Worm (Caenorhabditis elegans): ENCODE results near the gene srg-13.

Gene srg-13

DNA sequence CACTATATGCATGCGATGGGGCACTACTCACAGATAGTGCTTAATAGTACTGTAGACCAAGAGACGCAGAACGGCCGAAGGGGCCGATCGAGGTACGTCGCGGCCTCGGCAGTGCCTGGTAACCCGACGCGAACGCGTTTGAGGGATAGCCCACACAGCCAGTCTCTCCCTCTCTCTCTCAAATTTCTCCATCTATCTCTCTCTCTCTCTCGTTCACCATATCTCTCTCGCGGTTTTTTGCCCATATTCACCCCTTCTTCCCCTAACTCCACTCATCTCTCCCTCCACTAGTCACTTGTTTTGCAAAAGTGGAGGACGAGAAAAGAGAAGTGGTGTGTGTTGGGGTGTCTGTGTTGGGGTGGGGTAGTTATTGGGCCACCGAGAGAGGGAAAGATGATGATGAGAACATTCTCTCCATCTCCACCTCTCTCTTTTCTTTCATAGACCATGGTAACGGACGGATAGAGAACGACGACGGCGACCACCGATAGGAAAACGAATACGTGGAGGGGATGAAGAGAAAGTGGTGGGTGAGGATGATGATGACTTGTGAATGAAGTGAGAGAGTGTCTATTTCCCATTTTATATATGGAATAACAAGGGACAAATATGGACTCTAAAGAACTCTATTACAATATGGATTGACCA, 5.2 kb upstream of the srg-13 start (continued):
- TF ChIP-seq dve-1 (tag; optimal IDR thresholded peaks at IDR 0.05; ENCODE audit: insufficient read depth) (no peak), fos-1 (tag; optimal IDR thresholded peaks at IDR 0.05) (no peak), unc-130 (GFP tag; optimal IDR thresholded peaks at IDR 0.05) (no peak), mep-1 (tag; optimal IDR thresholded peaks at IDR 0.05) (peak; percentile 59)

DNA sequence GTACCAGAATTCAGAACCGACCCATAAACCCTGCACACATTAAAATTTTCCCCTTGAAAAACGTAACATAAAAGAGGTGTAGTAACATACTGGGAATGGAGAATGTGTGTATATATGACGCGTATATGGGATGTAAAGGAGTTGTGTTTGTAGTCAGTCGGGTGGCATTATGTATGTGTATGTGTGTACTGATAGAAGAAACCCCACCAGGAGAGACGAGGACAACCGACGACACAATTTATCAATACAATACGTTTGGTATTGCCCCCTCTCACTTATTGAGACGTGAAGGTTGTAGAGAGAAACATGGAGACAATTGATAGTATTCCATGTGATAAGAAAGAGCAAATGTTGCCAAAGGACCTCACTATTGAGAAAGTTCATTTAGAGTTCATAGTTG, 4.0 kb upstream of the srg-13 start:
- peak; percentile 21 for TF ChIP-seq dve-1 (tag; optimal IDR thresholded peaks at IDR 0.05; ENCODE audit: insufficient read depth)
- TF ChIP-seq nhr-28 (tag; optimal IDR thresholded peaks at IDR 0.05): peak; percentile 97
- TF ChIP-seq dpl-1 (GFP tag; optimal IDR thresholded peaks at IDR 0.05): no peak
- 0 out of 2 replicates have a peak, but pooled peaks have one; percentile 13 for TF ChIP-seq dmd-6 (GFP tag; IDR thresholded peaks at IDR 0.05)
- peak; percentile 66 for TF ChIP-seq aha-1 (tag)
- no peak for TF ChIP-seq daf-16 (GFP tag; optimal IDR thresholded peaks at IDR 0.05)
- peak; percentile 56 for TF ChIP-seq daf-16 (tag; optimal IDR thresholded peaks at IDR 0.05)
- no peak for TF ChIP-seq nhr-25 (tag; optimal IDR thresholded peaks at IDR 0.05; ENCODE audit: borderline replicate concordance, insufficient read depth)
- TF ChIP-seq mdl-1 (tag; optimal IDR thresholded peaks at IDR 0.05): peak in 1 of 2 experiments; percentile 6
- peak; percentile 85 for TF ChIP-seq pqm-1 (tag; optimal IDR thresholded peaks at IDR 0.05)

DNA sequence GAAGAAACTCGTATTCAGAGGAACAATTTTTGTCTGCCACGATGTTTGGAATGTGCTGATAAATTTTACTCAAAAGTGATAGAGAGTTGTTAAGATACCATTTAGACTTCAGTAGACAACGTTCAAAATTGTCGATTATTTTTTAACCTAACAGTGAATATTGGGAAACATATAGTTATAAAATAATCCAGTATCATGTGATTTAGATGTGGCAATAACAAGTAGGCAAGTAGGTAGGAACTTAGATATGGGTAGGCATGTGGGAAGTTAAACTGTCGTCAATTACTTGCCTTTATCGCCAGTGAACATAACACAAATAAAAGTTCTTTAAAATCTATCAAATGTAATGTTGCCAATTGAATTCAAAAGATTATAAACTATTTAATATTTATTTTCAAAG, 558 bp upstream of the srg-13 start, which contains the start of gene T23F11.11:
Gene T23F11.11, minus strand, starts transcription at position 101 of the 400 bp plus-strand sequence.
- no peak for TF ChIP-seq ceh-20 (GFP tag; IDR thresholded peaks at IDR 0.05)
- no peak for TF ChIP-seq zip-2 (tag; optimal IDR thresholded peaks at IDR 0.05)
- peak; percentile 5 for TF ChIP-seq pqm-1 (tag; optimal IDR thresholded peaks at IDR 0.05)

DNA sequence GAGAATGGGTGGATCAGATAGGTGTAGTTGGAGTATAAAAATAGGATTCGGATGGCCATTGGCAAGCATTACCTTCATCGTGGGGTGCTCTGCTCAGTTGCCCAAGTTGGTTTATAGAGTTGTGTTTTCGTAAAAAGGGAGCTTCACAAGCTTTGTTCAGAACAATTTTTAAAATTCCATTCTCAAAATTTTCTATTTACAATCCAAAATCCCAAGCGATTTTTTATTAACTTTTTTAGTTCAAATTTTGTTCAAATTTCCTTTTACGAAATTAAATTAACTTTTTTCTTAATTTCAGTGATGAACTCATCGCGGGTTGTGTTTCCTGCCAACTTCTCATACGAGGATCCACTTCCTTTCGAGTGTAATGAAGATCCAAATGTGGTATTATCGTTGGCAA, 5.4 kb downstream of the srg-13 start, which contains the start of gene srg-10:
Gene srg-10, plus strand, starts transcription at position 301 of the 400 bp plus-strand sequence.
- no peak for TF ChIP-seq nhr-77 (tag; optimal IDR thresholded peaks at IDR 0.05)
- no peak for TF ChIP-seq hlh-11 (tag; optimal IDR thresholded peaks at IDR 0.05)
- no peak for TF ChIP-seq mep-1 (tag; optimal IDR thresholded peaks at IDR 0.05)
- TF ChIP-seq skn-1 (tag; optimal IDR thresholded peaks at IDR 0.05): no peak
- no peak for TF ChIP-seq nhr-41 (GFP tag; IDR thresholded peaks at IDR 0.05)
- TF ChIP-seq nhr-6 (tag; optimal IDR thresholded peaks at IDR 0.05): no peak
- no peak for TF ChIP-seq nhr-237 (tag; optimal IDR thresholded peaks at IDR 0.05)
- no peak for TF ChIP-seq set-16 (GFP tag; IDR thresholded peaks at IDR 0.05)
- no peak for TF ChIP-seq zfp-3 (GFP tag; conservative IDR thresholded peaks at IDR 0.05)
- TF ChIP-seq ztf-11 (tag; optimal IDR thresholded peaks at IDR 0.05): no peak
- TF ChIP-seq daf-8 (GFP tag; IDR thresholded peaks at IDR 0.05): no peak
- TF ChIP-seq lin-38 (GFP tag; IDR thresholded peaks at IDR 0.05): no peak

DNA sequence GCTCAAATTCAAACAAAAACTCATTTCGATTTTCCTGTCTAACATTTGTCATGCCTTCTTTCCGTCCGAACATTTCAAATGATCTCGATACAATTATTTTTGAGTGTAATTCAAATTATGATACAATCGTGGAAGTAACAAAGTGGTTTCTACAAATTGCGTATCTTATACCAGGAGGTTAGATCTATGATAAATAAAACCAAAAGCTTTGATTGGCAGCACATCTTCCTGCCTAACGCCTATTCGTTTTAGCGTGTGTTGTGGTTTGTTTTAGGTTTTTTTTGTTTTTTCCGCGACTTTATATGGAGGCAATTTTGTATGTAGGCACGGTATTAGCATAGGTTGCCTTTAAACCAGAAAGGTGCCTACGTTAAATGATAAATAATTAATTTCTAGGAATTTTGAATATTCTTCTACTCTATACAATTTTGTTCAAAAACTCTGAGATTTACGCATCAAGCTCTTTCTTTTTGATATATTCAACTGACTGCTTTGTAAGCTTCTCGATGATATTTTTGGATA, 8.0 kb downstream of the srg-13 start, which contains the start of gene srg-11:
Gene srg-11, plus strand, starts transcription at position 51 of the 522 bp plus-strand sequence.
- TF ChIP-seq ceh-44 (GFP tag; IDR thresholded peaks at IDR 0.05): no peak
- TF ChIP-seq snpc-4 (tag; optimal IDR thresholded peaks at IDR 0.05): no peak
- TF ChIP-seq zfp-3 (GFP tag; conservative IDR thresholded peaks at IDR 0.05): no peak
- TF ChIP-seq dpl-1 (GFP tag; optimal IDR thresholded peaks at IDR 0.05): no peak
- peak; percentile 97 for TF ChIP-seq aha-1 (tag)
- TF ChIP-seq F10B5.3 (tag; optimal IDR thresholded peaks at IDR 0.05): no peak

DNA sequence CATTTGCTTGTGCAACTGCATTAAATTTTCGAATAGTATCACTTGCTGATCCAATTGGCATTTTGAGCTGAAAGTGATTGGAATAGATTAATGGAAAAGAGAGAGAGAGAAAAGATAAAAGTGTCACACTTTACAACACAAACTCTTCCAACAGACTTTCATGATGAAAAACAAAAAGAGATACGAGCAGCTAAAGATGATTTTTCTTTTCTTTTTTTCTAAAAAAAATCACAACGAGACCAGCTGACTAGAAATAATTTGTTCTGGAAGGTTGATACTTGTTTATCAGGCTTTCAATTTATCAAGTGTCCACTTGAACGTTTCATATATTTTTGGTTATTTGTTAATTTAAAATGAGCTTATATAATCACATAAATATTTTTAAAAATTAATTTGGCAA, 15.1 kb downstream of the srg-13 start:
- TF ChIP-seq Y105C5A.15 (GFP tag; IDR thresholded peaks at IDR 0.05) (no peak), zip-11 (GFP tag; IDR thresholded peaks at IDR 0.05) (no peak), snpc-1.2 (GFP tag; IDR thresholded peaks at IDR 0.05) (no peak), nhr-11 (tag; optimal IDR thresholded peaks at IDR 0.05) (peak; percentile 50), dmd-6 (GFP tag; IDR thresholded peaks at IDR 0.05) (no peak), fos-1 (tag; optimal IDR thresholded peaks at IDR 0.05) (no peak), hif-1 (tag; optimal IDR thresholded peaks at IDR 0.05) (peak in 1 of 2 experiments; percentile 15), unc-62 (GFP tag; optimal IDR thresholded peaks at IDR 0.05 in 1 of 2) (peak in 1 of 2 experiments; percentile 42), unc-62 (tag; optimal IDR thresholded peaks at IDR 0.05) (no peak), lin-13 (GFP tag; optimal IDR thresholded peaks at IDR 0.05) (no peak), aly-2 (tag; optimal IDR thresholded peaks at IDR 0.05) (no peak), snpc-4 (tag; optimal IDR thresholded peaks at IDR 0.05) (no peak), nhr-10 (tag; optimal IDR thresholded peaks at IDR 0.05) (no peak), daf-16 (GFP tag; optimal IDR thresholded peaks at IDR 0.05) (peak in 1 of 2 experiments; percentile 87), daf-16 (tag; optimal IDR thresholded peaks at IDR 0.05) (no peak), madf-9 (GFP tag; conservative IDR thresholded peaks at IDR 0.05) (no peak), nhr-28 (tag; optimal IDR thresholded peaks at IDR 0.05) (no peak)

Data from whole organism, L4 larva.